Worm (Caenorhabditis elegans): ENCODE results near the gene Y38E10A.14.

DNA sequence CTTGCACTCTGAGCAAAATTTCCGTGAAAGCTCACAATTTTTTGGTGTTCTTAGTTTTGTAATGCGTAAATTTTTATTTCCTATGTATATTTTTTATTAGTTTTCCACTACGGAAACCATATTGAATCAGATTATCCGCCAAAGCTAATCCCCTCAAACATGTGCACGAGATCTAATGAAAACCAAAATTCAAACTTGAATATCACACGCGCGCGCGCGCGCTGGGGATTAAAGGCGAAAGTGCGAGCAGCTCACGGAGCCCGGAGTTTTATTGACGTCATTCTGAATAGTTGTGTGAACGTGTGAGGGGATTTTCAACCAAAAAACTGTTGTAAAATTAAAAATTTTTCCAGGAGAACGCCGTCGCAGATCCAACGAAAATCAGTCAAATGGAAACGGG is 44.5 kb upstream of the Y38E10A.14 start:
- TF ChIP-seq hmbx-1 (tag; optimal IDR thresholded peaks at IDR 0.05): no peak
- no peak for TF ChIP-seq ama-1 (optimal IDR thresholded peaks at IDR 0.05)
- no peak for TF ChIP-seq flt-1 (GFP tag; IDR thresholded peaks at IDR 0.05)
- TF ChIP-seq sea-1 (GFP tag; conservative IDR thresholded peaks at IDR 0.05): no peak
